Worm (Caenorhabditis elegans) whole organism, L4 larva: ENCODE measurements around the gene prp-39.
"Not testable (repeated sequence)": the region's sequence is repeated elsewhere in the genome, so short reads cannot be mapped to it uniquely, and the experiment has no call there.

Source experiments
- D1046.2 ChIP-seq: fragments of 200-800 bp; sonication (Bioruptor generic); IDR thresholded peaks from 2 replicates; pipeline ENCODE4 v1.3.6; 2022; ENCODE audit warnings: missing genetic modification characterization, missing compliant biosample characterization
- F26F4.8 ChIP-seq: fragments of 200-800 bp; sonication (Bioruptor generic); conservative IDR thresholded peaks from 2 replicates; pipeline ENCODE4 v1.3.6; 2022; ENCODE audit warnings: missing genetic modification characterization, missing compliant biosample characterization
- F37D6.2 ChIP-seq: sonication (generic microtip); optimal IDR thresholded peaks from 2 replicates; lab custom pipeline; 2016; ENCODE audit warnings: mild to moderate bottlenecking, missing genetic modification characterization, missing compliant biosample characterization
- T20F7.1 ChIP-seq: fragments of 200-800 bp; sonication (Bioruptor generic); optimal IDR thresholded peaks from 2 replicates; lab custom pipeline; 2018; ENCODE audit warnings: mild to moderate bottlenecking, missing genetic modification characterization, missing compliant biosample characterization
- T26A8.4 ChIP-seq: fragments of 200-800 bp; sonication (Bioruptor generic); IDR thresholded peaks from 2 replicates; pipeline ENCODE4 v1.3.6; 2022; ENCODE audit warnings: missing genetic modification characterization, missing compliant biosample characterization
- Y48G9A.11 ChIP-seq: fragments of 200-800 bp; sonication (Bioruptor generic); IDR thresholded peaks from 2 replicates; pipeline ENCODE4 v1.3.6; 2022; ENCODE audit warnings: missing genetic modification reagents, missing genetic modification characterization, missing compliant biosample characterization
- ama-1 ChIP-seq: fragments of 150-350 bp; optimal IDR thresholded peaks from 2 replicates; lab custom pipeline; 2014; ENCODE audit warnings: inconsistent platforms, mixed read lengths
- ceh-32 ChIP-seq: sonication (generic microtip); optimal IDR thresholded peaks from 2 replicates; lab custom pipeline; 2016; ENCODE audit warnings: mild to moderate bottlenecking, missing genetic modification characterization, missing compliant biosample characterization; ENCODE audit not compliant: poor library complexity
- ctbp-1 ChIP-seq: fragments of 200-800 bp; sonication (Bioruptor generic); IDR thresholded peaks from 2 replicates; pipeline ENCODE4 v1.3.6; 2022; ENCODE audit warnings: missing genetic modification reagents, missing genetic modification characterization, missing compliant biosample characterization
- daf-12 ChIP-seq: fragments of 150-350 bp; optimal IDR thresholded peaks from 2 replicates; lab custom pipeline; 2014; ENCODE audit warnings: missing biosample characterization, missing genetic modification reagents, missing genetic modification characterization
- daf-16 ChIP-seq, 3 experiments: sonication (generic microtip); optimal IDR thresholded peaks; 2 replicates each; lab custom pipeline; 2016 to 2017; ENCODE audit warnings: missing genetic modification characterization in 3 of 3, missing genetic modification reagents in 3 of 3, mild to moderate bottlenecking in 2 of 3, missing compliant biosample characterization in 2 of 3, missing biosample characterization in 1 of 3, moderate library complexity in 1 of 3
- daf-19 ChIP-seq: fragments of 200-800 bp; sonication (Bioruptor generic); conservative IDR thresholded peaks from 2 replicates; pipeline ENCODE4 v1.3.6; 2022; ENCODE audit warnings: missing genetic modification characterization, missing compliant biosample characterization
- dpl-1 ChIP-seq: fragments of 150-350 bp; optimal IDR thresholded peaks from 2 replicates; lab custom pipeline; 2014; ENCODE audit warnings: missing biosample characterization, missing genetic modification reagents, missing genetic modification characterization
- fkh-10 ChIP-seq: fragments of 150-350 bp; optimal IDR thresholded peaks from 2 replicates; lab custom pipeline; 2014; ENCODE audit warnings: missing biosample characterization, missing genetic modification reagents, missing genetic modification characterization
- gei-8 ChIP-seq: fragments of 200-800 bp; sonication (Bioruptor generic); optimal IDR thresholded peaks from 2 replicates; lab custom pipeline; 2018; ENCODE audit warnings: mild to moderate bottlenecking, missing genetic modification characterization, missing compliant biosample characterization
- hif-1 ChIP-seq, 2 experiments: sonication (generic microtip); optimal IDR thresholded peaks; 2 replicates each; lab custom pipeline; 2016 to 2017; ENCODE audit warnings: missing compliant biosample characterization in 2 of 2, missing genetic modification characterization in 2 of 2, missing genetic modification reagents in 2 of 2, missing genotype in 2 of 2, mild to moderate bottlenecking in 1 of 2
- hlh-11 ChIP-seq: fragments of 200-800 bp; sonication (Bioruptor generic); optimal IDR thresholded peaks from 2 replicates; lab custom pipeline; 2018; ENCODE audit warnings: mild to moderate bottlenecking, missing genetic modification characterization, missing compliant biosample characterization
- jun-1 ChIP-seq: fragments of 150-350 bp; optimal IDR thresholded peaks from 2 replicates; lab custom pipeline; 2014; ENCODE audit warnings: missing biosample characterization, missing genetic modification reagents, missing genetic modification characterization
- lim-7 ChIP-seq: fragments of 200-800 bp; sonication (Bioruptor generic); IDR thresholded peaks from 2 replicates; pipeline ENCODE4 v1.3.6; 2022; ENCODE audit warnings: missing genetic modification characterization, missing compliant biosample characterization
- lin-1 ChIP-seq: fragments of 200-800 bp; sonication (Bioruptor generic); IDR thresholded peaks from 2 replicates; pipeline ENCODE4 v1.3.6; 2022; ENCODE audit warnings: missing genetic modification reagents, missing genetic modification characterization, missing compliant biosample characterization
- lin-39 ChIP-seq: fragments of 150-350 bp; optimal IDR thresholded peaks from 2 replicates; lab custom pipeline; 2014; ENCODE audit warnings: missing biosample characterization, missing genetic modification reagents, missing genetic modification characterization
- madf-9 ChIP-seq: fragments of 200-800 bp; sonication (Bioruptor generic); conservative IDR thresholded peaks from 2 replicates; pipeline ENCODE4 v1.3.6; 2022; ENCODE audit warnings: missing genetic modification reagents, missing genetic modification characterization, missing compliant biosample characterization
- mdt-29 ChIP-seq: fragments of 200-800 bp; sonication (Bioruptor generic); IDR thresholded peaks from 2 replicates; pipeline ENCODE4 v1.3.6; 2022; ENCODE audit warnings: missing genetic modification reagents, missing genetic modification characterization, missing compliant biosample characterization
- mep-1 ChIP-seq: fragments of 150-350 bp; sonication (generic microtip); optimal IDR thresholded peaks from 3 replicates; lab custom pipeline; 2014; ENCODE audit warnings: missing biosample characterization, missing genetic modification characterization
- mxl-3 ChIP-seq: fragments of 200-800 bp; sonication (Bioruptor generic); optimal IDR thresholded peaks from 2 replicates; lab custom pipeline; 2018; ENCODE audit warnings: mild to moderate bottlenecking, missing genetic modification characterization, missing compliant biosample characterization
- nhr-11 ChIP-seq: fragments of 150-350 bp; optimal IDR thresholded peaks from 2 replicates; lab custom pipeline; 2014; ENCODE audit warnings: missing biosample characterization, missing genetic modification characterization
- nhr-25 ChIP-seq: sonication (generic microtip); optimal IDR thresholded peaks from 2 replicates; lab custom pipeline; 2017; ENCODE audit warnings: missing genetic modification characterization, mild to moderate bottlenecking, missing compliant biosample characterization, antibody characterized with exemption, moderate library complexity, borderline replicate concordance; ENCODE audit not compliant: insufficient read depth
- nhr-28 ChIP-seq: fragments of 150-350 bp; optimal IDR thresholded peaks from 2 replicates; lab custom pipeline; 2014; ENCODE audit warnings: missing biosample characterization, missing genetic modification characterization
- nhr-48 ChIP-seq: sonication (generic microtip); optimal IDR thresholded peaks from 2 replicates; lab custom pipeline; 2016; ENCODE audit warnings: mild to moderate bottlenecking, missing genetic modification characterization, missing compliant biosample characterization
- nhr-77 ChIP-seq: fragments of 150-350 bp; optimal IDR thresholded peaks from 2 replicates; lab custom pipeline; 2014; ENCODE audit warnings: missing biosample characterization, missing genetic modification characterization
- pqm-1 ChIP-seq: sonication (generic microtip); optimal IDR thresholded peaks from 2 replicates; lab custom pipeline; 2017; ENCODE audit warnings: missing biosample characterization, missing genetic modification characterization
- sdz-12 ChIP-seq: fragments of 200-800 bp; sonication (Bioruptor generic); optimal IDR thresholded peaks from 2 replicates; lab custom pipeline; 2018; ENCODE audit warnings: mild to moderate bottlenecking, missing genetic modification characterization, missing compliant biosample characterization
- set-16 ChIP-seq: fragments of 200-800 bp; sonication (Bioruptor generic); IDR thresholded peaks from 2 replicates; pipeline ENCODE4 v1.3.6; 2022; ENCODE audit warnings: missing genetic modification reagents, missing genetic modification characterization, missing compliant biosample characterization
- unc-62 ChIP-seq, 3 experiments: fragments of 150-350 bp in 1 of 3; sonication (generic microtip); optimal IDR thresholded peaks in 2 of 3; peaks in 1 of 3; 1 replicate in 1 of 3; 2 replicates in 2 of 3; lab custom pipeline; 2014 to 2017; ENCODE audit warnings: missing biosample characterization in 3 of 3, missing genetic modification characterization in 3 of 3, missing genetic modification reagents in 3 of 3, missing genotype in 1 of 3
- vab-7 ChIP-seq: fragments of 200-800 bp; sonication (Bioruptor generic); IDR thresholded peaks from 2 replicates; pipeline ENCODE4 v1.3.6; 2022; ENCODE audit warnings: missing genetic modification reagents, missing genetic modification characterization, missing compliant biosample characterization
- zag-1 ChIP-seq: fragments of 150-350 bp; optimal IDR thresholded peaks from 2 replicates; lab custom pipeline; 2014; ENCODE audit warnings: missing biosample characterization, missing genetic modification characterization
- zfp-3 ChIP-seq: fragments of 200-800 bp; sonication (Bioruptor generic); conservative IDR thresholded peaks from 2 replicates; pipeline ENCODE4 v1.3.6; 2022; ENCODE audit warnings: missing genetic modification reagents, missing genetic modification characterization, missing compliant biosample characterization
- zip-11 ChIP-seq: fragments of 200-800 bp; sonication (Bioruptor generic); IDR thresholded peaks from 2 replicates; pipeline ENCODE4 v1.3.6; 2022; ENCODE audit warnings: missing genetic modification characterization, missing compliant biosample characterization
- zip-2 ChIP-seq: fragments of 150-350 bp; optimal IDR thresholded peaks from 2 replicates; lab custom pipeline; 2014; ENCODE audit warnings: missing biosample characterization, missing genetic modification characterization
- ztf-11 ChIP-seq: fragments of 150-350 bp; optimal IDR thresholded peaks from 2 replicates; lab custom pipeline; 2014; ENCODE audit warnings: missing biosample characterization, missing genetic modification characterization

prp-39 gene

ce11 chrV:5667337-5667736 is 15.1 kb downstream of the prp-39 start (continued):
- TF ChIP-seq hif-1 (tag; optimal IDR thresholded peaks at IDR 0.05; lab: Kevin White, UChicago): peak in 1 of 2 experiments; percentile 47
- TF ChIP-seq lim-7: peak; percentile 98
- no peak for TF ChIP-seq pqm-1
- peak; percentile 62; the same call in 1 of the 2 replicates for TF ChIP-seq zfp-3 (GFP tag; lab: Robert Waterston, UW)
- TF ChIP-seq Y48G9A.11 (GFP tag; lab: Robert Waterston, UW): peak; percentile 87
- TF ChIP-seq D1046.2 (GFP tag; lab: Robert Waterston, UW): peak; percentile 92
- TF ChIP-seq daf-19 (GFP tag; lab: Robert Waterston, UW): peak; percentile 92
- no peak for TF ChIP-seq nhr-77 (tag; lab: Kevin White, UChicago)
- peak; percentile 57 for TF ChIP-seq nhr-48 (tag; lab: Kevin White, UChicago)
- peak; percentile 85 for TF ChIP-seq ctbp-1 (GFP tag; lab: Robert Waterston, UW)
- no peak for TF ChIP-seq ztf-11 (tag; lab: Kevin White, UChicago)
- no peak for TF ChIP-seq T20F7.1 (GFP tag; lab: Kevin White, UChicago)
- peak; percentile 72 for TF ChIP-seq mdt-29 (GFP tag; lab: Robert Waterston, UW)
- no peak for TF ChIP-seq dpl-1 (GFP tag; lab: Kevin White, UChicago)
- peak; percentile 93 for TF ChIP-seq lin-1 (GFP tag; lab: Robert Waterston, UW)
- no peak for TF ChIP-seq ama-1
- TF ChIP-seq zip-11: peak; percentile 84; the same call in 1 of the 2 replicates
- TF ChIP-seq T26A8.4 (GFP tag; lab: Robert Waterston, UW): peak; percentile 90
- no peak for TF ChIP-seq mxl-3 (GFP tag; lab: Kevin White, UChicago)
- no peak for TF ChIP-seq ceh-32 (tag; lab: Kevin White, UChicago)
- no peak for TF ChIP-seq unc-62 (GFP tag; optimal IDR thresholded peaks at IDR 0.05 in 1 of 2; lab: Kevin White, UChicago)
- TF ChIP-seq unc-62 (tag; optimal IDR thresholded peaks at IDR 0.05; lab: Kevin White, UChicago): no peak
- TF ChIP-seq set-16 (GFP tag; lab: Robert Waterston, UW): no peak
- TF ChIP-seq F26F4.8 (GFP tag; lab: Robert Waterston, UW): peak; percentile 93
- TF ChIP-seq madf-9 (GFP tag; lab: Robert Waterston, UW): peak; percentile 66
- TF ChIP-seq, all 104 proteins: peak for 54

- no peak for TF ChIP-seq mep-1
- no peak for TF ChIP-seq F37D6.2 (tag; lab: Kevin White, UChicago)
- no peak for TF ChIP-seq gei-8
- TF ChIP-seq nhr-28 (tag; lab: Kevin White, UChicago): peak; percentile 41
- TF ChIP-seq zip-11: no peak
- no peak for TF ChIP-seq daf-16 (GFP tag; optimal IDR thresholded peaks at IDR 0.05; lab: Kevin White, UChicago)
- peak; percentile 86 for TF ChIP-seq daf-16 (tag; optimal IDR thresholded peaks at IDR 0.05; lab: Kevin White, UChicago)
These were observed 16.2 kb downstream of the prp-39 start, which contains the start of gene C14C11.7 for ce11 chrV:5666036-5666729. Gene C14C11.7 (minus strand): TSS chrV:5666086.

- not testable (repeated sequence) for TF ChIP-seq daf-12, jun-1, zag-1 (tag; lab: Kevin White, UChicago)
These were observed 19.1 kb downstream of the prp-39 start, which contains the start of gene C14C11.1 for ce11 chrV:5663317-5663716. Gene C14C11.1 (plus strand): TSS chrV:5663617.

ce11 chrV:5660604-5661209 is 21.7 kb downstream of the prp-39 start, which contains the start of the genes mut-14 and C14C11.2:
Gene mut-14 (minus strand): TSS chrV:5660704.
Gene C14C11.2 (plus strand): TSS chrV:5661159.
- no peak for TF ChIP-seq zip-2
- no peak for TF ChIP-seq nhr-11
- TF ChIP-seq lin-1 (GFP tag; lab: Robert Waterston, UW): no peak
- TF ChIP-seq lin-39 (tag; lab: Kevin White, UChicago): no peak
- no peak for TF ChIP-seq vab-7 (GFP tag; lab: Robert Waterston, UW)
- TF ChIP-seq D1046.2 (GFP tag; lab: Robert Waterston, UW): no peak
- no peak for TF ChIP-seq unc-62 (GFP tag; optimal IDR thresholded peaks at IDR 0.05 in 1 of 2; lab: Kevin White, UChicago)
- TF ChIP-seq unc-62 (tag; optimal IDR thresholded peaks at IDR 0.05; lab: Kevin White, UChicago): no peak
- TF ChIP-seq set-16 (GFP tag; lab: Robert Waterston, UW): no peak
- TF ChIP-seq hlh-11 (tag; lab: Kevin White, UChicago): no peak
- TF ChIP-seq fkh-10: no peak
- no peak for TF ChIP-seq sdz-12 (GFP tag; lab: Kevin White, UChicago)
- TF ChIP-seq ama-1: no peak
- TF ChIP-seq zip-11: no peak
- no peak for TF ChIP-seq nhr-25 (tag; lab: Kevin White, UChicago)
